Worm (Caenorhabditis elegans): Measurements from ENCODE around the gene F07F6.4.

ce11 chrII:5449620-5450019 is 20.2 kb upstream of the F07F6.4 start:
- TF ChIP-seq med-1 (GFP tag; optimal IDR thresholded peaks at IDR 0.05; ENCODE audit: insufficient read depth) = no peak
- TF ChIP-seq klf-2 (GFP tag; conservative IDR thresholded peaks at IDR 0.05) = no peak
